Fruit fly (Drosophila melanogaster) Kc167 (cell line): ENCODE measurements around the gene Antdh.

ENCODE experiments used
- Sin3A ChIP-seq: fragments of >200 bp; optimal IDR thresholded peaks from 2 replicates; lab custom pipeline; 2018; ENCODE audit warnings: missing external identifiers
- h ChIP-seq: fragments of >200 bp; optimal IDR thresholded peaks from 3 replicates; lab custom pipeline; 2018; ENCODE audit warnings: missing external identifiers
- psq ChIP-seq: fragments of >200 bp; optimal IDR thresholded peaks from 2 replicates; lab custom pipeline; 2017; ENCODE audit warnings: missing external identifiers
- ttk ChIP-seq: sonication (Bioruptor generic); optimal IDR thresholded peaks from 2 replicates; lab custom pipeline; 2017; ENCODE audit warnings: missing external identifiers

dm6 chrX:11149201-11149600, 19.7 kb downstream of the Antdh start, which contains the start of gene Lint-1:
- TF ChIP-seq Sin3A (lab: Kevin White, UChicago) (no peak), ttk (lab: Kevin White, UChicago) (no peak), h (lab: Kevin White, UChicago) (no peak), psq (lab: Kevin White, UChicago) (no peak)
